Fruit fly (Drosophila melanogaster) whole organism, larva: ENCODE results near the gene mri.
A peak's percentile ranks its signal among the peaks of the same experiment; 100 is the strongest.

Source experiments
- noc ChIP-seq: fragments of 200-800 bp; sonication (Bioruptor generic); optimal IDR thresholded peaks from 3 replicates; lab custom pipeline; 2019; ENCODE audit warnings: missing biosample characterization, mild to moderate bottlenecking, missing genetic modification characterization, moderate library complexity

The mri gene

dm6 chr3L:199754-200596 is at the start of gene mri, which contains the start of gene rno:
Gene mri, plus strand, starts transcription at chr3L:200174.
Gene rno, minus strand, starts transcription at chr3L:199762.
- TF ChIP-seq noc (tag; lab: Kevin White, UChicago) = peak; percentile 65

- no peak for TF ChIP-seq noc (tag; lab: Kevin White, UChicago)
Observed at dm6 chr3L:152489-152888, 47.5 kb upstream of the mri start, which contains the start of the genes Dic61B and p130CAS. Gene Dic61B, minus strand, starts transcription at chr3L:152589. Gene p130CAS, plus strand, starts transcription at chr3L:152884.

dm6 chr3L:153670-154069 is 46.3 kb upstream of the mri start:
- TF ChIP-seq noc (tag; lab: Kevin White, UChicago) = no peak

- TF ChIP-seq noc (tag; lab: Kevin White, UChicago) = peak; percentile 70
Observed at dm6 chr3L:156591-157303, 43.2 kb upstream of the mri start.

- no peak for TF ChIP-seq noc (tag; lab: Kevin White, UChicago)
Observed at dm6 chr3L:157674-158179, 42.2 kb upstream of the mri start.

- no peak for TF ChIP-seq noc (tag; lab: Kevin White, UChicago)
Observed at dm6 chr3L:159406-160084, 40.4 kb upstream of the mri start.

dm6 chr3L:160446-161094 is 39.4 kb upstream of the mri start:
- TF ChIP-seq noc (tag; lab: Kevin White, UChicago) = peak; percentile 32

- TF ChIP-seq noc (tag; lab: Kevin White, UChicago) = no peak
Observed at dm6 chr3L:161833-162587, 38.0 kb upstream of the mri start.

dm6 chr3L:165981-166788 is 33.8 kb upstream of the mri start:
- TF ChIP-seq noc (tag; lab: Kevin White, UChicago) = no peak

- no peak for TF ChIP-seq noc (tag; lab: Kevin White, UChicago)
Observed at dm6 chr3L:166789-167132, 33.2 kb upstream of the mri start.

dm6 chr3L:171729-172128 is 28.2 kb upstream of the mri start:
- no peak for TF ChIP-seq noc (tag; lab: Kevin White, UChicago)

dm6 chr3L:174501-174900 is 25.5 kb upstream of the mri start:
- TF ChIP-seq noc (tag; lab: Kevin White, UChicago) = no peak

dm6 chr3L:175949-176348 is 24.0 kb upstream of the mri start, which contains the start of gene CG7049:
Gene CG7049, minus strand, starts transcription at chr3L:176228.
- peak; percentile 10 for TF ChIP-seq noc (tag; lab: Kevin White, UChicago)

dm6 chr3L:177938-178337 is 22.0 kb upstream of the mri start:
- TF ChIP-seq noc (tag; lab: Kevin White, UChicago) = no peak
